Worm (Caenorhabditis elegans) whole organism, L2 larva: ENCODE results near the gene C29F7.3.

Source experiments
- R02D3.7 ChIP-seq: fragments of 150-350 bp; optimal IDR thresholded peaks from 2 replicates; lab custom pipeline; 2014; ENCODE audit warnings: missing biosample characterization, missing genetic modification characterization
- alr-1 ChIP-seq: fragments of 150-350 bp; optimal IDR thresholded peaks from 2 replicates; lab custom pipeline; 2014; ENCODE audit warnings: missing biosample characterization, missing genetic modification characterization
- aly-2 ChIP-seq: fragments of 150-350 bp; optimal IDR thresholded peaks from 2 replicates; lab custom pipeline; 2014; ENCODE audit warnings: missing biosample characterization, missing genetic modification characterization
- blmp-1 ChIP-seq: sonication (generic microtip); optimal IDR thresholded peaks from 2 replicates; lab custom pipeline; 2017; ENCODE audit warnings: missing genetic modification characterization, mild to moderate bottlenecking, missing compliant biosample characterization, antibody characterized with exemption, moderate library complexity; ENCODE audit not compliant: insufficient read depth
- dmd-4 ChIP-seq: sonication (generic microtip); optimal IDR thresholded peaks from 2 replicates; lab custom pipeline; 2017; ENCODE audit warnings: missing biosample characterization, missing genetic modification characterization
- egl-27 ChIP-seq: sonication (generic microtip); optimal IDR thresholded peaks from 3 replicates; lab custom pipeline; 2017; ENCODE audit warnings: missing biosample characterization, missing genetic modification reagents, missing genetic modification characterization
- elt-3 ChIP-seq: sonication (generic microtip); optimal IDR thresholded peaks from 2 replicates; lab custom pipeline; 2017; ENCODE audit warnings: missing biosample characterization, missing genetic modification characterization
- fos-1 ChIP-seq: fragments of 150-350 bp; optimal IDR thresholded peaks from 2 replicates; lab custom pipeline; 2014; ENCODE audit warnings: missing biosample characterization, missing genetic modification characterization
- lin-13 ChIP-seq: fragments of 150-350 bp; optimal IDR thresholded peaks from 2 replicates; lab custom pipeline; 2014; ENCODE audit warnings: missing biosample characterization, missing genetic modification reagents, missing genetic modification characterization
- mdl-1 ChIP-seq, 2 experiments: fragments of 150-350 bp in 1 of 2; sonication (generic microtip) in 1 of 2; optimal IDR thresholded peaks; 2 replicates each; lab custom pipeline; 2017; ENCODE audit warnings: missing biosample characterization in 2 of 2, missing genetic modification characterization in 2 of 2
- nhr-21 ChIP-seq: fragments of 150-350 bp; optimal IDR thresholded peaks from 2 replicates; lab custom pipeline; 2014; ENCODE audit warnings: missing biosample characterization, missing genetic modification characterization
- nhr-77 ChIP-seq: fragments of 150-350 bp; optimal IDR thresholded peaks from 2 replicates; lab custom pipeline; 2014; ENCODE audit warnings: missing biosample characterization, missing genetic modification characterization
- snpc-4 ChIP-seq: fragments of 150-350 bp; optimal IDR thresholded peaks from 2 replicates; lab custom pipeline; 2014; ENCODE audit warnings: missing biosample characterization, missing genetic modification characterization

ce11 chrX:13444267-13444666 is 24.5 kb upstream of the C29F7.3 start:
- TF ChIP-seq snpc-4, result no peak
- TF ChIP-seq R02D3.7 (tag; lab: Kevin White, UChicago), result no peak
- TF ChIP-seq dmd-4 (tag; lab: Kevin White, UChicago), result no peak
- no peak for TF ChIP-seq mdl-1 (tag; optimal IDR thresholded peaks at IDR 0.05; lab: Kevin White, UChicago)
- no peak for TF ChIP-seq nhr-77 (tag; lab: Kevin White, UChicago)
- TF ChIP-seq alr-1, result no peak
- TF ChIP-seq aly-2 (tag; lab: Kevin White, UChicago), result no peak
- TF ChIP-seq fos-1, result no peak
- no peak for TF ChIP-seq lin-13 (GFP tag; lab: Kevin White, UChicago)
- TF ChIP-seq elt-3, result no peak
- TF ChIP-seq egl-27 (tag; lab: Kevin White, UChicago), result no peak
- TF ChIP-seq nhr-21, result no peak
- no peak for TF ChIP-seq blmp-1
